Worm (Caenorhabditis elegans) whole organism, L3 larva: ENCODE data around the gene srw-24.

ENCODE experiments used
- R02D3.7 ChIP-seq: fragments of 150-350 bp; optimal IDR thresholded peaks from 2 replicates; lab custom pipeline; 2014; ENCODE audit warnings: missing biosample characterization, missing genetic modification characterization
- aly-2 ChIP-seq: fragments of 150-350 bp; optimal IDR thresholded peaks from 2 replicates; lab custom pipeline; 2014; ENCODE audit warnings: missing biosample characterization, missing genetic modification characterization
- ama-1 ChIP-seq: fragments of 150-350 bp; optimal IDR thresholded peaks from 2 replicates; lab custom pipeline; 2018
- ceh-82 ChIP-seq: fragments of 150-350 bp; optimal IDR thresholded peaks from 2 replicates; lab custom pipeline; 2014; ENCODE audit warnings: missing biosample characterization, missing genetic modification characterization
- lin-39 ChIP-seq: fragments of 150-350 bp; optimal IDR thresholded peaks from 2 replicates; lab custom pipeline; 2018; ENCODE audit warnings: missing biosample characterization, missing genetic modification reagents, missing genetic modification characterization
- nhr-11 ChIP-seq: fragments of 150-350 bp; optimal IDR thresholded peaks from 2 replicates; lab custom pipeline; 2014; ENCODE audit warnings: missing biosample characterization, missing genetic modification characterization
- nhr-12 ChIP-seq: fragments of 150-350 bp; optimal IDR thresholded peaks from 2 replicates; lab custom pipeline; 2014; ENCODE audit warnings: missing biosample characterization, missing genetic modification characterization
- pha-4 ChIP-seq: fragments of 150-350 bp; optimal IDR thresholded peaks from 2 replicates; lab custom pipeline; 2014; ENCODE audit warnings: missing biosample characterization, missing genetic modification reagents, missing genetic modification characterization
- unc-62 ChIP-seq: fragments of 150-350 bp; sonication (generic microtip); optimal IDR thresholded peaks from 4 replicates; lab custom pipeline; 2014; ENCODE audit warnings: missing biosample characterization, missing genetic modification reagents, missing genetic modification characterization

ce11 chrV:15252082-15252481 lies 28.3 kb downstream of the srw-24 start, which contains the start of gene srbc-76:
- TF ChIP-seq nhr-11 (tag; lab: Kevin White, UChicago) = no peak
- no peak for TF ChIP-seq nhr-12 (tag; lab: Kevin White, UChicago)
- TF ChIP-seq aly-2 (tag; lab: Kevin White, UChicago) = no peak
- no peak for TF ChIP-seq pha-4 (tag; lab: Kevin White, UChicago)
- TF ChIP-seq ama-1 (lab: Kevin White, UChicago) = no peak
- TF ChIP-seq ceh-82 = no peak
- no peak for TF ChIP-seq R02D3.7
- TF ChIP-seq lin-39 = no peak
- TF ChIP-seq unc-62 = no peak
